Fruit fly (Drosophila melanogaster) whole organism, adult: ENCODE results near the gene CG7058.

Source experiments
- CG12768 ChIP-seq: fragments of 200-800 bp; sonication (Bioruptor generic); optimal IDR thresholded peaks from 2 replicates; lab custom pipeline; 2017; ENCODE audit warnings: missing biosample characterization, missing genetic modification characterization, mild to moderate bottlenecking, moderate library complexity, missing genetic modification reagents
- CG1620 ChIP-seq: fragments of 200-800 bp; sonication (Bioruptor generic); optimal IDR thresholded peaks from 2 replicates; lab custom pipeline; 2016; ENCODE audit warnings: missing biosample characterization, missing genetic modification characterization
- CG33017 ChIP-seq: fragments of 200-800 bp; sonication (Bioruptor generic); optimal IDR thresholded peaks from 2 replicates; lab custom pipeline; 2018; ENCODE audit warnings: missing biosample characterization, mild to moderate bottlenecking, missing genetic modification characterization, moderate library complexity
- CG5204 ChIP-seq: fragments of 200-800 bp; sonication (Bioruptor generic); optimal IDR thresholded peaks from 2 replicates; lab custom pipeline; 2016; ENCODE audit warnings: missing biosample characterization, missing genetic modification characterization
- CG7101 ChIP-seq: fragments of 200-800 bp; sonication (Bioruptor generic); optimal IDR thresholded peaks from 2 replicates; lab custom pipeline; 2018; ENCODE audit warnings: missing biosample characterization, mild to moderate bottlenecking, missing genetic modification characterization, moderate library complexity
- Hr96 ChIP-seq: fragments of 200-800 bp; sonication (Bioruptor generic); optimal IDR thresholded peaks from 2 replicates; lab custom pipeline; 2016; ENCODE audit warnings: missing biosample characterization, missing genetic modification characterization
- bab1 ChIP-seq: fragments of 200-800 bp; sonication (Bioruptor generic); optimal IDR thresholded peaks from 3 replicates; lab custom pipeline; 2019; ENCODE audit warnings: missing biosample characterization, mild to moderate bottlenecking, missing genetic modification characterization, moderate library complexity
- cic ChIP-seq: fragments of 200-800 bp; sonication (Bioruptor generic); optimal IDR thresholded peaks from 2 replicates; lab custom pipeline; 2017; ENCODE audit warnings: missing biosample characterization, mild to moderate bottlenecking, missing genetic modification characterization, moderate library complexity
- kay ChIP-seq: fragments of 200-800 bp; sonication (Bioruptor generic); peaks from one replicate; lab custom pipeline; 2016; ENCODE audit warnings: missing biosample characterization, missing genetic modification characterization, borderline replicate concordance
- tj ChIP-seq: fragments of 200-800 bp; sonication (Bioruptor generic); optimal IDR thresholded peaks from 3 replicates; lab custom pipeline; 2017; ENCODE audit warnings: missing biosample characterization, mild to moderate bottlenecking, missing genetic modification characterization, moderate library complexity
- toe ChIP-seq: fragments of 200-800 bp; sonication (Bioruptor generic); optimal IDR thresholded peaks from 2 replicates; lab custom pipeline; 2016; ENCODE audit warnings: missing biosample characterization, missing genetic modification characterization

- peak; percentile 76 for TF ChIP-seq bab1
- TF ChIP-seq tj (GFP tag; lab: Kevin White, UChicago): peak; percentile 60
- no peak for TF ChIP-seq kay
- TF ChIP-seq toe (GFP tag; lab: Kevin White, UChicago): peak; percentile 0
- TF ChIP-seq CG1620 (GFP tag; lab: Kevin White, UChicago): no peak
- peak; percentile 5 for TF ChIP-seq CG7101 (tag; lab: Kevin White, UChicago)
- TF ChIP-seq CG12768: no peak
- peak; percentile 51 for TF ChIP-seq CG5204
- TF ChIP-seq cic (GFP tag; lab: Kevin White, UChicago): no peak
- no peak for TF ChIP-seq CG33017
- TF ChIP-seq Hr96 (GFP tag; lab: Kevin White, UChicago): peak; percentile 40
Observed at dm6 chrX:18789353-18790210, 16.9 kb upstream of the CG7058 start.
